Worm (Caenorhabditis elegans) whole organism, L3 larva: Measurements from ENCODE around the gene ttr-39.

ENCODE experiments used
- daf-12 ChIP-seq: fragments of 150-350 bp; optimal IDR thresholded peaks from 2 replicates; lab custom pipeline; 2014; ENCODE audit warnings: missing biosample characterization, missing genetic modification reagents, missing genetic modification characterization
- egl-5 ChIP-seq: fragments of 150-350 bp; optimal IDR thresholded peaks from 2 replicates; lab custom pipeline; 2017; ENCODE audit warnings: missing biosample characterization, missing genetic modification reagents, missing genetic modification characterization, inconsistent platforms
- fkh-10 ChIP-seq: sonication (generic microtip); optimal IDR thresholded peaks from 2 replicates; lab custom pipeline; 2017; ENCODE audit warnings: missing biosample characterization, missing genetic modification reagents, missing genetic modification characterization
- fos-1 ChIP-seq: fragments of 150-350 bp; optimal IDR thresholded peaks from 2 replicates; lab custom pipeline; 2014; ENCODE audit warnings: missing biosample characterization, missing genetic modification characterization
- pqm-1 ChIP-seq: fragments of 150-350 bp; optimal IDR thresholded peaks from 2 replicates; lab custom pipeline; 2017; ENCODE audit warnings: missing biosample characterization, missing genetic modification characterization, inconsistent platforms
- sea-2 ChIP-seq: fragments of 150-350 bp; sonication (generic microtip); optimal IDR thresholded peaks from 4 replicates; lab custom pipeline; 2014; ENCODE audit warnings: missing biosample characterization, missing genetic modification reagents, missing genetic modification characterization
- skn-1 ChIP-seq: fragments of 150-350 bp; optimal IDR thresholded peaks from 2 replicates; lab custom pipeline; 2014; ENCODE audit warnings: missing biosample characterization, missing genetic modification characterization
- ztf-4 ChIP-seq: fragments of 150-350 bp; optimal IDR thresholded peaks from 2 replicates; lab custom pipeline; 2014; ENCODE audit warnings: missing biosample characterization, missing genetic modification characterization

ce11 chrIV:10115142-10115541 lies 25.5 kb upstream of the ttr-39 start, which contains the start of gene C04G2.10:
- TF ChIP-seq fkh-10 (GFP tag; lab: Kevin White, UChicago) (no peak), fos-1 (tag; lab: Kevin White, UChicago) (no peak), egl-5 (tag; lab: Kevin White, UChicago) (no peak), ztf-4 (tag; lab: Kevin White, UChicago) (no peak), skn-1 (tag; lab: Kevin White, UChicago) (no peak), daf-12 (tag; lab: Kevin White, UChicago) (no peak), pqm-1 (tag; lab: Kevin White, UChicago) (no peak), sea-2 (GFP tag; lab: Kevin White, UChicago) (no peak)
